Worm (Caenorhabditis elegans) whole organism, early embryonic: Measurements from ENCODE around the gene chtl-1.

ENCODE experiments used
- ama-1 ChIP-seq: fragments of 150-350 bp; optimal IDR thresholded peaks from 2 replicates; lab custom pipeline; 2014
- ceh-13 ChIP-seq: fragments of 200-800 bp; sonication (Bioruptor generic); optimal IDR thresholded peaks from 2 replicates; lab custom pipeline; 2018; ENCODE audit warnings: mild to moderate bottlenecking, missing genetic modification characterization, missing compliant biosample characterization
- ceh-36 ChIP-seq: sonication (generic microtip); optimal IDR thresholded peaks from 2 replicates; lab custom pipeline; 2016; ENCODE audit warnings: missing genetic modification characterization, inconsistent platforms, missing compliant biosample characterization
- flt-1 ChIP-seq: fragments of 200-800 bp; sonication (Bioruptor generic); IDR thresholded peaks from 2 replicates; pipeline ENCODE4 v1.3.6; 2022; ENCODE audit warnings: missing genetic modification characterization, missing compliant biosample characterization
- hmg-4 ChIP-seq: fragments of 200-800 bp; sonication (Bioruptor generic); optimal IDR thresholded peaks from 2 replicates; lab custom pipeline; 2018; ENCODE audit warnings: mild to moderate bottlenecking, missing genetic modification characterization, missing compliant biosample characterization
- hnd-1 ChIP-seq: sonication (generic microtip); optimal IDR thresholded peaks from 2 replicates; lab custom pipeline; 2016; ENCODE audit warnings: missing genetic modification characterization, missing compliant biosample characterization
- pes-1 ChIP-seq: fragments of 200-800 bp; sonication (Bioruptor generic); IDR thresholded peaks from 2 replicates; pipeline ENCODE4 v1.3.6; 2022; ENCODE audit warnings: missing genetic modification reagents, missing genetic modification characterization, missing compliant biosample characterization
- tbx-37 ChIP-seq: fragments of 200-800 bp; sonication (Bioruptor generic); conservative IDR thresholded peaks from 2 replicates; pipeline ENCODE4 v1.3.6; 2022; ENCODE audit warnings: missing genetic modification reagents, missing genetic modification characterization, missing compliant biosample characterization

DNA sequence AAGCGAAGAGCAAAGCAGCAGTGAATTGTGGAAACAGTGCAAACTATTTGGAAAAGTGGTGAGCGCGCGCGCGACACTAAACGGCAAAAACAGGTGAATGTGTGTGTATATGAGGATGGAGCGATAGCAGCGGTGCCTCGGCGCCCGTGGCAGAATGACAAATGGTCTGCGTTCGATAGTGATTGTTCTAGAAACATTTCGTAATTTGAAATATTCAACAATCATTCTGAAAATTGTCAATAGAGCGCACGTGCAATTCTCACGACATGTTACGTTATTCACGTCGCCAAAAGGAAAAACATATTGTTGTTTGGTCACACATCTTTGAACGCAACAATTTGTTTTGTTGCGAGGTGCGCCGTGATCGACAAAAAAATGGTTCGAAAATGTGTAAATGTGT lies 8.9 kb downstream of the chtl-1 start:
- TF ChIP-seq tbx-37 (GFP tag; lab: Robert Waterston, UW) (no peak), flt-1 (no peak), hnd-1 (no peak), ceh-13 (GFP tag; lab: Kevin White, UChicago) (no peak), hmg-4 (GFP tag; lab: Kevin White, UChicago) (no peak), ama-1 (lab: Kevin White, UChicago) (no peak), pes-1 (GFP tag; lab: Robert Waterston, UW) (no peak), ceh-36 (no peak)
